Worm (Caenorhabditis elegans): Measurements from ENCODE around the gene nhr-56.

DNA sequence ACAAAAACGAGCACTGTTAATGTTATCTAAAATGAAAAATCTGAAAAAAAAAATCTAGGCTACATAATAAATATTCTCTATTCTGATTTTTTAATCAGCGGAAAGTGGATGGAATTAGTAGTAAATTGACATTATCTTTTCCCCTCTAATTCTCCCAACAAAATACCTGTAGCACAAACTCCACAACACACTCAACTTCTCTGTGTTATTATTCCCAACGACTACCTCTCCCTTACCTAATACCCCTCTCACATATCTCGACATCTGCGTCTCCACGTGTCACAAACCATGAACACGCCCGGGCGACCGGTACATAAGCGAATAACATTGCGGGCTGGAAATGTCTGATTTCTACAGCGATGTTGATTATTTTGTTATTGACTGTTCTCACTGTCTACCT is 35.6 kb upstream of the nhr-56 start, which contains the start of gene cyp-33C2:
- no peak for TF ChIP-seq ztf-22 (GFP tag; optimal IDR thresholded peaks at IDR 0.05)
- TF ChIP-seq lin-54 (GFP tag; optimal IDR thresholded peaks at IDR 0.05): no peak
- TF ChIP-seq ama-1 (optimal IDR thresholded peaks at IDR 0.05): no peak
- no peak for TF ChIP-seq ama-1 (GFP tag; optimal IDR thresholded peaks at IDR 0.05)
- no peak for TF ChIP-seq lin-26 (GFP tag; IDR thresholded peaks at IDR 0.05)
- TF ChIP-seq snpc-4 (GFP tag; optimal IDR thresholded peaks at IDR 0.05): no peak
- TF ChIP-seq snpc-4 (tag; optimal IDR thresholded peaks at IDR 0.05): no peak
- no peak for TF ChIP-seq B0261.1 (tag; optimal IDR thresholded peaks at IDR 0.05)
